Worm (Caenorhabditis elegans) whole organism, L1 larva: ENCODE data around the gene srh-120.

Source experiments
- ceh-90 ChIP-seq: sonication (generic microtip); optimal IDR thresholded peaks from 2 replicates; lab custom pipeline; 2016; ENCODE audit warnings: missing genetic modification characterization, missing compliant biosample characterization
- dpl-1 ChIP-seq, 3 experiments: fragments of 150-350 bp in 2 of 3; sonication (generic microtip) in 1 of 3; optimal IDR thresholded peaks; 2 replicates each; lab custom pipeline; 2014 to 2017; ENCODE audit warnings: missing biosample characterization in 3 of 3, missing genetic modification characterization in 3 of 3, missing genetic modification reagents in 3 of 3
- efl-1 ChIP-seq, 4 experiments: fragments of 150-350 bp; optimal IDR thresholded peaks in 3 of 4; peaks in 1 of 4; 1 replicate in 1 of 4; 2 replicates in 3 of 4; lab custom pipeline; 2014; ENCODE audit warnings: missing biosample characterization in 2 of 4, missing genetic modification characterization in 2 of 4, missing genetic modification reagents in 2 of 4
- efl-3 ChIP-seq: fragments of 200-800 bp; sonication (Bioruptor generic); optimal IDR thresholded peaks from 2 replicates; lab custom pipeline; 2018; ENCODE audit warnings: mild to moderate bottlenecking, missing genetic modification characterization, missing compliant biosample characterization
- hlh-17 ChIP-seq: fragments of 200-800 bp; sonication (Bioruptor generic); optimal IDR thresholded peaks from 2 replicates; lab custom pipeline; 2018; ENCODE audit warnings: missing genetic modification characterization, mild to moderate bottlenecking, missing compliant biosample characterization, moderate library complexity, borderline replicate concordance
- lin-13 ChIP-seq: fragments of 150-350 bp; optimal IDR thresholded peaks from 2 replicates; lab custom pipeline; 2014; ENCODE audit warnings: missing biosample characterization, missing genetic modification reagents, missing genetic modification characterization
- mdl-1 ChIP-seq, 2 experiments: fragments of 150-350 bp; optimal IDR thresholded peaks; 2 replicates each; lab custom pipeline; 2014 to 2017; ENCODE audit warnings: missing biosample characterization in 2 of 2, missing genetic modification characterization in 2 of 2, inconsistent platforms in 1 of 2
- mef-2 ChIP-seq: fragments of 150-350 bp; optimal IDR thresholded peaks from 2 replicates; lab custom pipeline; 2014; ENCODE audit warnings: missing biosample characterization, missing genetic modification characterization
- nhr-19 ChIP-seq: fragments of 200-800 bp; sonication (Bioruptor generic); conservative IDR thresholded peaks from 2 replicates; pipeline ENCODE4 v1.3.6; 2022; ENCODE audit warnings: missing genetic modification characterization, missing compliant biosample characterization
- nhr-47 ChIP-seq: sonication (generic microtip); optimal IDR thresholded peaks from 2 replicates; lab custom pipeline; 2016; ENCODE audit warnings: mild to moderate bottlenecking, missing genetic modification characterization, moderate library complexity, missing compliant biosample characterization
- nhr-77 ChIP-seq: fragments of 150-350 bp; optimal IDR thresholded peaks from 2 replicates; lab custom pipeline; 2014; ENCODE audit warnings: missing biosample characterization, missing genetic modification characterization
- pax-3 ChIP-seq: fragments of 200-800 bp; sonication (Bioruptor generic); optimal IDR thresholded peaks from 2 replicates; lab custom pipeline; 2018; ENCODE audit warnings: mild to moderate bottlenecking, missing genetic modification characterization, moderate library complexity, missing compliant biosample characterization
- pqm-1 ChIP-seq: sonication (generic microtip); optimal IDR thresholded peaks from 3 replicates; lab custom pipeline; 2017; ENCODE audit warnings: missing biosample characterization, missing genetic modification characterization
- snpc-4 ChIP-seq: fragments of 150-350 bp; optimal IDR thresholded peaks from 2 replicates; lab custom pipeline; 2014; ENCODE audit warnings: missing biosample characterization, missing genetic modification characterization
- sptf-1 ChIP-seq: fragments of 150-350 bp; optimal IDR thresholded peaks from 2 replicates; lab custom pipeline; 2014; ENCODE audit warnings: missing biosample characterization, missing genetic modification characterization
- tbx-2 ChIP-seq: sonication (generic microtip); optimal IDR thresholded peaks from 2 replicates; lab custom pipeline; 2016; ENCODE audit warnings: missing genetic modification characterization, missing compliant biosample characterization
- unc-30 ChIP-seq: sonication (generic microtip); optimal IDR thresholded peaks from 2 replicates; lab custom pipeline; 2017; ENCODE audit warnings: missing biosample characterization, missing genetic modification characterization
- unc-86 ChIP-seq: sonication (generic microtip); optimal IDR thresholded peaks from 2 replicates; lab custom pipeline; 2016; ENCODE audit warnings: missing genetic modification characterization, missing compliant biosample characterization
- unc-98 ChIP-seq: fragments of 200-800 bp; sonication (Bioruptor generic); IDR thresholded peaks from 2 replicates; pipeline ENCODE4 v1.3.6; 2022; ENCODE audit warnings: missing genetic modification characterization, missing compliant biosample characterization
- xbp-1 ChIP-seq: sonication (generic microtip); optimal IDR thresholded peaks from 2 replicates; lab custom pipeline; 2016; ENCODE audit warnings: missing genetic modification characterization, missing compliant biosample characterization
- zag-1 ChIP-seq: fragments of 150-350 bp; optimal IDR thresholded peaks from 2 replicates; lab custom pipeline; 2014; ENCODE audit warnings: missing biosample characterization, missing genetic modification characterization
- zip-4 ChIP-seq: fragments of 200-800 bp; sonication (Bioruptor generic); optimal IDR thresholded peaks from 2 replicates; lab custom pipeline; 2018; ENCODE audit warnings: mild to moderate bottlenecking, missing genetic modification characterization, moderate library complexity, missing compliant biosample characterization

Gene srh-120

DNA sequence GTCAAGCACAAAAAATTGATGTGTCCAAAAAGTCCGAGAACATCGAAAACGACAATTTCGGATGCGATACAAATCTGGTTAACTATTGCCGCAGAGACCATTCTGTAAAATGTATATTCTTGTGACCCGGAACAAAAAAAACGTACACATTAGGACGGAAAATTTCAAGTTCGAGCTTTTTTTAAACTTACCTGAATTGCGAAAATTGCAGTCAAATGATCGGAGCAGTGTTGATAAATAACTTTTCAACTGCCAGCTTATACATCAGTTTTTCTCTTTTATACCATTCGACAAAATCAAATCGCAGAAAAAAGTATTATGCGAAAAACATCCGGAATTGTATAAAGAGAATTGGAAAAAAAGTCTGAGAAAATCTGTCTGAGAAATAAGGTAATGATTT is 42.8 kb downstream of the srh-120 start, which contains the start of gene srsx-2:
srsx-2 (minus strand) TSS at position 101 of the 400 bp plus-strand sequence.
- TF ChIP-seq tbx-2 (tag; lab: Kevin White, UChicago) (no peak), snpc-4 (tag; lab: Kevin White, UChicago) (no peak), zip-4 (GFP tag; lab: Kevin White, UChicago) (no peak), sptf-1 (tag; lab: Kevin White, UChicago) (no peak), efl-1 (optimal IDR thresholded peaks at IDR 0.05; lab: Kevin White, UChicago) (no peak), efl-1 (GFP tag; optimal IDR thresholded peaks at IDR 0.05 in 1 of 2; lab: Kevin White, UChicago) (no peak), nhr-77 (tag; lab: Kevin White, UChicago) (no peak), efl-3 (GFP tag; lab: Kevin White, UChicago) (no peak), dpl-1 (GFP tag; optimal IDR thresholded peaks at IDR 0.05; lab: Kevin White, UChicago) (no peak), nhr-19 (GFP tag; lab: Robert Waterston, UW) (no peak), hlh-17 (GFP tag; lab: Kevin White, UChicago) (no peak), xbp-1 (no peak), mef-2 (no peak), ceh-90 (tag; lab: Kevin White, UChicago) (no peak), unc-98 (no peak), nhr-47 (no peak), pax-3 (no peak), zag-1 (tag; lab: Kevin White, UChicago) (no peak), pqm-1 (no peak), unc-86 (no peak)

DNA sequence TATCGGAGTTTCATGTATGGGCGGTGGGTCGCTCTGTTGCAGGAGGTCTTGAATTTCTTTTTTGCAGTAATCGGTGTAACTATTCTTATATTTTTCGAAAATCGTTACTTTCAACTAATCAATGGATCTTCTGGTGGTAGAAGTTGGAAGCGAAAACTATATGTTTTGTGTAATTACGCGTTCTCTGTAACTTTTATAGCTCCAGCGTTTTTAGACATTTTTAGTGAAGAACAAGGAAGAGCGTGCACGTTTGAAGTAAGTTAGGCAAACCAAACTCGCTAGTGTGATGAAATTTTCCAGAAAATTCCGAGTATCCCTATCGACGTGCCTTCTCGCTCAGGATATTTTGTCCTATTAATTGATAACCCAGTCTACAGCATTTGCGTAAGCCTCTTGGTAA is 43.9 kb downstream of the srh-120 start, which contains the start of gene srh-154:
srh-154 (plus strand) TSS at position 301 of the 400 bp plus-strand sequence.
- TF ChIP-seq efl-1 (optimal IDR thresholded peaks at IDR 0.05; lab: Kevin White, UChicago) (no peak), efl-1 (GFP tag; optimal IDR thresholded peaks at IDR 0.05 in 1 of 2; lab: Kevin White, UChicago) (peak in 1 of 2 experiments; percentile 55), mdl-1 (tag; optimal IDR thresholded peaks at IDR 0.05; lab: Kevin White, UChicago) (no peak), unc-30 (no peak), lin-13 (GFP tag; lab: Kevin White, UChicago) (no peak), zip-4 (GFP tag; lab: Kevin White, UChicago) (no peak)
